Worm (Caenorhabditis elegans) whole organism, L4/young adult: ENCODE results near the gene F31F7.1.

Source experiments
- W03F9.2 ChIP-seq: fragments of 150-350 bp; optimal IDR thresholded peaks from 2 replicates; lab custom pipeline; 2014; ENCODE audit warnings: missing biosample characterization, missing genetic modification characterization
- dao-5 ChIP-seq: sonication (generic microtip); optimal IDR thresholded peaks from 2 replicates; lab custom pipeline; 2016; ENCODE audit warnings: missing genotype, missing genetic modification characterization, moderate library complexity, missing compliant biosample characterization
- him-1 ChIP-seq: sonication (generic microtip); optimal IDR thresholded peaks from 2 replicates; lab custom pipeline; 2016; ENCODE audit warnings: missing genotype, missing genetic modification reagents, missing genetic modification characterization, missing compliant biosample characterization

F31F7.1 gene

ce11 chrV:6240735-6241134, 35.5 kb upstream of the F31F7.1 start:
- TF ChIP-seq him-1 (tag; lab: Kevin White, UChicago) (no peak), dao-5 (tag; lab: Kevin White, UChicago) (no peak), W03F9.2 (tag; lab: Kevin White, UChicago) (peak; percentile 21)

ce11 chrV:6243260-6243659, 33.0 kb upstream of the F31F7.1 start:
- no peak for TF ChIP-seq dao-5 (tag; lab: Kevin White, UChicago)
- no peak for TF ChIP-seq W03F9.2 (tag; lab: Kevin White, UChicago)
- TF ChIP-seq him-1 (tag; lab: Kevin White, UChicago): no peak

- TF ChIP-seq dao-5 (tag; lab: Kevin White, UChicago): no peak
- peak; percentile 28 for TF ChIP-seq him-1 (tag; lab: Kevin White, UChicago)
These were observed 31.6 kb upstream of the F31F7.1 start for ce11 chrV:6244631-6245030.

- TF ChIP-seq dao-5 (tag; lab: Kevin White, UChicago): no peak
- TF ChIP-seq W03F9.2 (tag; lab: Kevin White, UChicago): peak; percentile 16
- peak; percentile 46 for TF ChIP-seq him-1 (tag; lab: Kevin White, UChicago)
These were observed 29.7 kb upstream of the F31F7.1 start, which contains the start of gene dmd-7 for ce11 chrV:6246454-6246981. Gene dmd-7, plus strand, starts transcription at chrV:6246931.

ce11 chrV:6247397-6247796, 28.8 kb upstream of the F31F7.1 start:
- TF ChIP-seq him-1 (tag; lab: Kevin White, UChicago) (no peak), W03F9.2 (tag; lab: Kevin White, UChicago) (no peak), dao-5 (tag; lab: Kevin White, UChicago) (no peak)

ce11 chrV:6248714-6249113, 27.5 kb upstream of the F31F7.1 start:
- TF ChIP-seq W03F9.2 (tag; lab: Kevin White, UChicago) (no peak), him-1 (tag; lab: Kevin White, UChicago) (no peak), dao-5 (tag; lab: Kevin White, UChicago) (no peak)

ce11 chrV:6249135-6249534, 27.1 kb upstream of the F31F7.1 start:
- no peak for TF ChIP-seq W03F9.2 (tag; lab: Kevin White, UChicago)

ce11 chrV:6250959-6251598, 25.2 kb upstream of the F31F7.1 start:
- TF ChIP-seq him-1 (tag; lab: Kevin White, UChicago) (no peak), dao-5 (tag; lab: Kevin White, UChicago) (no peak), W03F9.2 (tag; lab: Kevin White, UChicago) (no peak)

- no peak for TF ChIP-seq W03F9.2 (tag; lab: Kevin White, UChicago)
- no peak for TF ChIP-seq him-1 (tag; lab: Kevin White, UChicago)
- no peak for TF ChIP-seq dao-5 (tag; lab: Kevin White, UChicago)
These were observed 22.3 kb upstream of the F31F7.1 start for ce11 chrV:6253936-6254335.

- TF ChIP-seq W03F9.2 (tag; lab: Kevin White, UChicago): no peak
- no peak for TF ChIP-seq dao-5 (tag; lab: Kevin White, UChicago)
- TF ChIP-seq him-1 (tag; lab: Kevin White, UChicago): no peak
These were observed 17.1 kb upstream of the F31F7.1 start, which contains the start of gene K08B12.1 for ce11 chrV:6259139-6259538. Gene K08B12.1, plus strand, starts transcription at chrV:6259367.

ce11 chrV:6267237-6267812, 8.9 kb upstream of the F31F7.1 start, which contains the start of gene mrck-1:
Gene mrck-1, minus strand, starts transcription at chrV:6267287.
- TF ChIP-seq W03F9.2 (tag; lab: Kevin White, UChicago) (peak; percentile 64), him-1 (tag; lab: Kevin White, UChicago) (peak; percentile 92), dao-5 (tag; lab: Kevin White, UChicago) (no peak)

ce11 chrV:6267978-6268377, 8.3 kb upstream of the F31F7.1 start:
- no peak for TF ChIP-seq W03F9.2 (tag; lab: Kevin White, UChicago)
- TF ChIP-seq dao-5 (tag; lab: Kevin White, UChicago): no peak

- TF ChIP-seq him-1 (tag; lab: Kevin White, UChicago) (no peak), W03F9.2 (tag; lab: Kevin White, UChicago) (no peak), dao-5 (tag; lab: Kevin White, UChicago) (no peak)
These were observed 7.7 kb upstream of the F31F7.1 start for ce11 chrV:6268526-6268925.

- TF ChIP-seq W03F9.2 (tag; lab: Kevin White, UChicago): no peak
These were observed 7.3 kb upstream of the F31F7.1 start for ce11 chrV:6268961-6269360.
